Fruit fly (Drosophila melanogaster): ENCODE data around the gene AnxB11.

The AnxB11 gene

dm6 chrX:16421899-16422412, at the start of gene AnxB11:
Gene AnxB11, minus strand, starts transcription at chrX:16422265.
- TF ChIP-seq bab1 (GFP tag; optimal IDR thresholded peaks at IDR 0.05), result peak; percentile 6
- peak; percentile 55 for TF ChIP-seq pad (GFP tag; optimal IDR thresholded peaks at IDR 0.05)
- peak; percentile 69 for TF ChIP-seq Mnt (GFP tag; optimal IDR thresholded peaks at IDR 0.05)
- TF ChIP-seq tj (GFP tag; optimal IDR thresholded peaks at IDR 0.05), result peak; percentile 18
- TF ChIP-seq CG7045 (GFP tag; optimal IDR thresholded peaks at IDR 0.05), result no peak
- no peak for TF ChIP-seq Hr96 (GFP tag; optimal IDR thresholded peaks at IDR 0.05)

dm6 chrX:16458551-16458950, 36.5 kb upstream of the AnxB11 start:
- no peak for TF ChIP-seq tj (GFP tag; optimal IDR thresholded peaks at IDR 0.05)
- TF ChIP-seq CG1620 (GFP tag; optimal IDR thresholded peaks at IDR 0.05), result no peak
- no peak for TF ChIP-seq cic (GFP tag; optimal IDR thresholded peaks at IDR 0.05)
- TF ChIP-seq Mnt (GFP tag; optimal IDR thresholded peaks at IDR 0.05), result no peak
- peak; percentile 60 for TF ChIP-seq kay (GFP tag; ENCODE audit: borderline replicate concordance)
- no peak for TF ChIP-seq ovo (GFP tag; optimal IDR thresholded peaks at IDR 0.05)
- no peak for TF ChIP-seq CG11617 (GFP tag; optimal IDR thresholded peaks at IDR 0.05)

dm6 chrX:16456582-16456981, 34.5 kb upstream of the AnxB11 start:
- TF ChIP-seq CG1620 (GFP tag; optimal IDR thresholded peaks at IDR 0.05) (no peak), CG11617 (GFP tag; optimal IDR thresholded peaks at IDR 0.05) (no peak), pad (GFP tag; optimal IDR thresholded peaks at IDR 0.05) (no peak), Crg-1 (GFP tag; optimal IDR thresholded peaks at IDR 0.05) (no peak), Clk (GFP tag; optimal IDR thresholded peaks at IDR 0.05) (no peak), CG12768 (GFP tag; optimal IDR thresholded peaks at IDR 0.05) (no peak), bab1 (GFP tag; optimal IDR thresholded peaks at IDR 0.05) (no peak)

- TF ChIP-seq Hr96 (GFP tag; optimal IDR thresholded peaks at IDR 0.05), result no peak
- peak; percentile 55 for TF ChIP-seq tj (GFP tag; optimal IDR thresholded peaks at IDR 0.05)
These were observed 27.3 kb upstream of the AnxB11 start for dm6 chrX:16449316-16449715.

- TF ChIP-seq Mnt (GFP tag; optimal IDR thresholded peaks at IDR 0.05) (peak; percentile 92), CG11617 (GFP tag; optimal IDR thresholded peaks at IDR 0.05) (peak; percentile 52), CG14711 (tag; optimal IDR thresholded peaks at IDR 0.05) (no peak), bab1 (GFP tag; optimal IDR thresholded peaks at IDR 0.05) (no peak), cic (GFP tag; optimal IDR thresholded peaks at IDR 0.05) (peak; percentile 59), kay (GFP tag; ENCODE audit: borderline replicate concordance) (no peak), cnc (optimal IDR thresholded peaks at IDR 0.05) (no peak), ovo (GFP tag; optimal IDR thresholded peaks at IDR 0.05) (no peak), CG1620 (GFP tag; optimal IDR thresholded peaks at IDR 0.05) (peak; percentile 2), tj (GFP tag; optimal IDR thresholded peaks at IDR 0.05) (peak; percentile 76), Hr96 (GFP tag; optimal IDR thresholded peaks at IDR 0.05) (no peak), CG33017 (tag; optimal IDR thresholded peaks at IDR 0.05) (no peak), CG5204 (GFP tag; optimal IDR thresholded peaks at IDR 0.05) (no peak), pad (GFP tag; optimal IDR thresholded peaks at IDR 0.05) (peak; percentile 84), Clk (GFP tag; optimal IDR thresholded peaks at IDR 0.05) (no peak), CG12768 (GFP tag; optimal IDR thresholded peaks at IDR 0.05) (peak; percentile 44), CG7045 (GFP tag; optimal IDR thresholded peaks at IDR 0.05) (no peak), CG7101 (tag; optimal IDR thresholded peaks at IDR 0.05) (peak; percentile 27), toe (GFP tag; optimal IDR thresholded peaks at IDR 0.05) (no peak), Crg-1 (GFP tag; optimal IDR thresholded peaks at IDR 0.05) (peak; percentile 12)
These were observed 26.5 kb upstream of the AnxB11 start, which contains the start of the genes CG34015 and eIF4H1 for dm6 chrX:16448252-16449191. Gene CG34015, minus strand, starts transcription at chrX:16448302. Gene eIF4H1, plus strand, starts transcription at chrX:16448665.

- TF ChIP-seq pad (GFP tag; optimal IDR thresholded peaks at IDR 0.05) (peak; percentile 50), Hr96 (GFP tag; optimal IDR thresholded peaks at IDR 0.05) (no peak), bab1 (GFP tag; optimal IDR thresholded peaks at IDR 0.05) (peak; percentile 64), CG11617 (GFP tag; optimal IDR thresholded peaks at IDR 0.05) (no peak), Crg-1 (GFP tag; optimal IDR thresholded peaks at IDR 0.05) (peak; percentile 17), tj (GFP tag; optimal IDR thresholded peaks at IDR 0.05) (peak; percentile 52), cnc (optimal IDR thresholded peaks at IDR 0.05) (no peak), CG33017 (tag; optimal IDR thresholded peaks at IDR 0.05) (no peak), ovo (GFP tag; optimal IDR thresholded peaks at IDR 0.05) (no peak), CG12768 (GFP tag; optimal IDR thresholded peaks at IDR 0.05) (no peak), Clk (GFP tag; optimal IDR thresholded peaks at IDR 0.05) (no peak), CG5204 (GFP tag; optimal IDR thresholded peaks at IDR 0.05) (no peak), kay (GFP tag; ENCODE audit: borderline replicate concordance) (no peak), CG7045 (GFP tag; optimal IDR thresholded peaks at IDR 0.05) (no peak), CG7101 (tag; optimal IDR thresholded peaks at IDR 0.05) (peak; percentile 10), Mnt (GFP tag; optimal IDR thresholded peaks at IDR 0.05) (peak; percentile 85), toe (GFP tag; optimal IDR thresholded peaks at IDR 0.05) (no peak), CG1620 (GFP tag; optimal IDR thresholded peaks at IDR 0.05) (peak; percentile 1), cic (GFP tag; optimal IDR thresholded peaks at IDR 0.05) (no peak), CG14711 (tag; optimal IDR thresholded peaks at IDR 0.05) (no peak)
These were observed 24.7 kb upstream of the AnxB11 start, which contains the start of gene eIF2alpha for dm6 chrX:16446769-16447168. Gene eIF2alpha, minus strand, starts transcription at chrX:16446993.
